Worm (Caenorhabditis elegans) whole organism, late embryonic: Measurements from ENCODE around the gene twk-7.

ENCODE experiments used
- C38D4.7 ChIP-seq: fragments of 200-800 bp; sonication (Bioruptor generic); optimal IDR thresholded peaks from 2 replicates; lab custom pipeline; 2018; ENCODE audit warnings: mild to moderate bottlenecking, missing genetic modification characterization, moderate library complexity, missing compliant biosample characterization
- K02D7.2 ChIP-seq: sonication (generic microtip); optimal IDR thresholded peaks from 2 replicates; lab custom pipeline; 2017; ENCODE audit warnings: mild to moderate bottlenecking, missing genetic modification characterization, missing compliant biosample characterization
- K09A11.1 ChIP-seq: sonication (generic microtip); optimal IDR thresholded peaks from 2 replicates; lab custom pipeline; 2017; ENCODE audit warnings: antibody characterized with exemption, mild to moderate bottlenecking, missing genetic modification characterization, missing compliant biosample characterization; ENCODE audit not compliant: insufficient read depth
- T23F11.4 ChIP-seq: fragments of 200-800 bp; sonication (Bioruptor generic); optimal IDR thresholded peaks from 2 replicates; lab custom pipeline; 2018; ENCODE audit warnings: mild to moderate bottlenecking, missing genetic modification characterization, missing compliant biosample characterization
- Y22D7AL.16 ChIP-seq: sonication (generic microtip); optimal IDR thresholded peaks from 2 replicates; lab custom pipeline; 2016; ENCODE audit warnings: missing genetic modification characterization, missing compliant biosample characterization
- ceh-14 ChIP-seq: sonication (generic microtip); optimal IDR thresholded peaks from 2 replicates; lab custom pipeline; 2016; ENCODE audit warnings: missing genotype, missing genetic modification characterization, missing compliant biosample characterization
- ceh-18 ChIP-seq: sonication (generic microtip); optimal IDR thresholded peaks from 2 replicates; lab custom pipeline; 2016; ENCODE audit warnings: missing genetic modification characterization, missing compliant biosample characterization
- ceh-19 ChIP-seq: fragments of 200-800 bp; sonication (Bioruptor generic); optimal IDR thresholded peaks from 2 replicates; lab custom pipeline; 2018; ENCODE audit warnings: mild to moderate bottlenecking, missing genetic modification characterization, missing compliant biosample characterization
- ceh-2 ChIP-seq: sonication (generic microtip); optimal IDR thresholded peaks from 2 replicates; lab custom pipeline; 2016; ENCODE audit warnings: missing genotype, missing genetic modification characterization, missing compliant biosample characterization
- ceh-22 ChIP-seq: sonication (generic microtip); optimal IDR thresholded peaks from 2 replicates; lab custom pipeline; 2017; ENCODE audit warnings: missing biosample characterization, missing genetic modification characterization
- ceh-31 ChIP-seq: sonication (generic microtip); optimal IDR thresholded peaks from 2 replicates; lab custom pipeline; 2016; ENCODE audit warnings: missing genetic modification characterization, missing compliant biosample characterization
- ceh-34 ChIP-seq: sonication (generic microtip); optimal IDR thresholded peaks from 2 replicates; lab custom pipeline; 2016; ENCODE audit warnings: mild to moderate bottlenecking, missing genetic modification characterization, missing compliant biosample characterization
- ceh-6 ChIP-seq: fragments of 200-800 bp; sonication (Bioruptor generic); optimal IDR thresholded peaks from 2 replicates; lab custom pipeline; 2018; ENCODE audit warnings: mild to moderate bottlenecking, missing genetic modification characterization, missing compliant biosample characterization
- ceh-9 ChIP-seq: sonication (generic microtip); optimal IDR thresholded peaks from 2 replicates; lab custom pipeline; 2016; ENCODE audit warnings: mild to moderate bottlenecking, missing genetic modification characterization, inconsistent platforms, missing compliant biosample characterization
- che-1 ChIP-seq: sonication (generic microtip); optimal IDR thresholded peaks from 2 replicates; lab custom pipeline; 2016; ENCODE audit warnings: mild to moderate bottlenecking, missing genetic modification characterization, missing compliant biosample characterization
- dmd-4 ChIP-seq: sonication (generic microtip); optimal IDR thresholded peaks from 2 replicates; lab custom pipeline; 2016; ENCODE audit warnings: borderline replicate concordance, missing genetic modification characterization, missing compliant biosample characterization
- dve-1 ChIP-seq: sonication (generic microtip); optimal IDR thresholded peaks from 2 replicates; lab custom pipeline; 2017; ENCODE audit warnings: antibody characterized with exemption, mild to moderate bottlenecking, missing genetic modification characterization, missing compliant biosample characterization
- elt-2 ChIP-seq: sonication (generic microtip); optimal IDR thresholded peaks from 2 replicates; lab custom pipeline; 2016; ENCODE audit warnings: missing genetic modification reagents, missing genetic modification characterization, missing compliant biosample characterization
- elt-4 ChIP-seq: sonication (generic microtip); optimal IDR thresholded peaks from 2 replicates; lab custom pipeline; 2016; ENCODE audit warnings: missing genetic modification characterization, missing compliant biosample characterization
- ets-4 ChIP-seq: sonication (generic microtip); optimal IDR thresholded peaks from 2 replicates; lab custom pipeline; 2016; ENCODE audit warnings: missing genetic modification characterization, missing compliant biosample characterization
- fax-1 ChIP-seq: sonication (generic microtip); optimal IDR thresholded peaks from 2 replicates; lab custom pipeline; 2016; ENCODE audit warnings: missing genotype, missing genetic modification characterization, missing compliant biosample characterization
- fkh-10 ChIP-seq: fragments of 150-350 bp; optimal IDR thresholded peaks from 2 replicates; lab custom pipeline; 2014; ENCODE audit warnings: missing biosample characterization, missing genetic modification reagents, missing genetic modification characterization
- fkh-6 ChIP-seq: sonication (generic microtip); optimal IDR thresholded peaks from 2 replicates; lab custom pipeline; 2016; ENCODE audit warnings: missing genetic modification characterization, missing compliant biosample characterization
- gmeb-2 ChIP-seq: sonication (generic microtip); optimal IDR thresholded peaks from 2 replicates; lab custom pipeline; 2016; ENCODE audit warnings: missing genetic modification characterization, inconsistent platforms, missing compliant biosample characterization
- hlh-13 ChIP-seq: fragments of 200-800 bp; sonication (Bioruptor generic); optimal IDR thresholded peaks from 2 replicates; lab custom pipeline; 2018; ENCODE audit warnings: mild to moderate bottlenecking, missing genetic modification characterization, missing compliant biosample characterization
- hlh-15 ChIP-seq: sonication (generic microtip); optimal IDR thresholded peaks from 2 replicates; lab custom pipeline; 2016; ENCODE audit warnings: missing genetic modification characterization, missing compliant biosample characterization
- hlh-30 ChIP-seq: sonication (generic microtip); optimal IDR thresholded peaks from 2 replicates; lab custom pipeline; 2017; ENCODE audit warnings: antibody characterized with exemption, missing genetic modification characterization, missing compliant biosample characterization; ENCODE audit not compliant: insufficient read depth
- lin-11 ChIP-seq: fragments of 200-800 bp; sonication (Bioruptor generic); optimal IDR thresholded peaks from 2 replicates; lab custom pipeline; 2018; ENCODE audit warnings: mild to moderate bottlenecking, missing genetic modification characterization, missing compliant biosample characterization
- madf-2 ChIP-seq: sonication (generic microtip); optimal IDR thresholded peaks from 2 replicates; lab custom pipeline; 2017; ENCODE audit warnings: missing genetic modification characterization, missing compliant biosample characterization
- mec-3 ChIP-seq: sonication (generic microtip); optimal IDR thresholded peaks from 2 replicates; lab custom pipeline; 2016; ENCODE audit warnings: borderline replicate concordance, missing genetic modification characterization, missing compliant biosample characterization
- nfya-1 ChIP-seq: sonication (generic microtip); optimal IDR thresholded peaks from 2 replicates; lab custom pipeline; 2017; ENCODE audit warnings: missing genetic modification characterization, mild to moderate bottlenecking, missing compliant biosample characterization, antibody characterized with exemption, moderate library complexity
- nhr-232 ChIP-seq: sonication (generic microtip); optimal IDR thresholded peaks from 2 replicates; lab custom pipeline; 2016; ENCODE audit warnings: missing genetic modification characterization, missing compliant biosample characterization
- npax-4 ChIP-seq: sonication (generic microtip); optimal IDR thresholded peaks from 2 replicates; lab custom pipeline; 2016; ENCODE audit warnings: missing genetic modification characterization, missing compliant biosample characterization
- pat-9 ChIP-seq: fragments of 200-800 bp; sonication (Bioruptor generic); optimal IDR thresholded peaks from 2 replicates; lab custom pipeline; 2018; ENCODE audit warnings: mild to moderate bottlenecking, missing genetic modification characterization, moderate library complexity, missing compliant biosample characterization
- pha-2 ChIP-seq: sonication (generic microtip); optimal IDR thresholded peaks from 2 replicates; lab custom pipeline; 2017; ENCODE audit warnings: mild to moderate bottlenecking, missing genetic modification characterization, missing compliant biosample characterization
- pqm-1 ChIP-seq: sonication (generic microtip); optimal IDR thresholded peaks from 2 replicates; lab custom pipeline; 2016; ENCODE audit warnings: missing genetic modification characterization, missing compliant biosample characterization
- ref-2 ChIP-seq: sonication (generic microtip); optimal IDR thresholded peaks from 2 replicates; lab custom pipeline; 2016; ENCODE audit warnings: missing genetic modification characterization, missing compliant biosample characterization
- rnt-1 ChIP-seq: sonication (generic microtip); optimal IDR thresholded peaks from 2 replicates; lab custom pipeline; 2016; ENCODE audit warnings: missing genetic modification characterization, missing compliant biosample characterization
- sdc-2 ChIP-seq: sonication (generic microtip); optimal IDR thresholded peaks from 2 replicates; lab custom pipeline; 2016; ENCODE audit warnings: missing genotype, missing genetic modification characterization, missing compliant biosample characterization
- sox-2 ChIP-seq: fragments of 200-800 bp; sonication (Bioruptor generic); IDR thresholded peaks from 2 replicates; pipeline ENCODE4 v1.3.6; 2022; ENCODE audit warnings: missing genetic modification reagents, missing genetic modification characterization, missing compliant biosample characterization
- sox-4 ChIP-seq: sonication (generic microtip); optimal IDR thresholded peaks from 2 replicates; lab custom pipeline; 2017; ENCODE audit warnings: mild to moderate bottlenecking, missing genetic modification characterization, inconsistent platforms, missing compliant biosample characterization
- syd-9 ChIP-seq: sonication (generic microtip); optimal IDR thresholded peaks from 2 replicates; lab custom pipeline; 2016; ENCODE audit warnings: mild to moderate bottlenecking, missing genetic modification characterization, moderate library complexity, missing compliant biosample characterization
- tbx-2 ChIP-seq: sonication (generic microtip); optimal IDR thresholded peaks from 2 replicates; lab custom pipeline; 2016; ENCODE audit warnings: missing genetic modification characterization, missing compliant biosample characterization
- tbx-7 ChIP-seq: sonication (generic microtip); optimal IDR thresholded peaks from 2 replicates; lab custom pipeline; 2016; ENCODE audit warnings: missing genotype, missing genetic modification characterization, missing compliant biosample characterization
- ttx-3 ChIP-seq: sonication (generic microtip); optimal IDR thresholded peaks from 2 replicates; lab custom pipeline; 2016; ENCODE audit warnings: missing genetic modification reagents, missing genetic modification characterization, missing compliant biosample characterization
- unc-3 ChIP-seq, 2 experiments: fragments of 200-800 bp in 1 of 2; sonication (Bioruptor generic) in 1 of 2; sonication (generic microtip) in 1 of 2; conservative IDR thresholded peaks in 1 of 2; optimal IDR thresholded peaks in 1 of 2; 2 replicates each; pipeline versions ENCODE4 v1.3.6 to Lab custom; 2016 to 2022; ENCODE audit warnings: missing compliant biosample characterization in 2 of 2, missing genetic modification characterization in 2 of 2, missing genetic modification reagents in 1 of 2
- unc-42 ChIP-seq: sonication (generic microtip); optimal IDR thresholded peaks from 2 replicates; lab custom pipeline; 2016; ENCODE audit warnings: missing genotype, missing genetic modification characterization, missing compliant biosample characterization
- zip-5 ChIP-seq: sonication (generic microtip); optimal IDR thresholded peaks from 2 replicates; lab custom pipeline; 2016; ENCODE audit warnings: missing genetic modification characterization, missing compliant biosample characterization

Gene twk-7

DNA sequence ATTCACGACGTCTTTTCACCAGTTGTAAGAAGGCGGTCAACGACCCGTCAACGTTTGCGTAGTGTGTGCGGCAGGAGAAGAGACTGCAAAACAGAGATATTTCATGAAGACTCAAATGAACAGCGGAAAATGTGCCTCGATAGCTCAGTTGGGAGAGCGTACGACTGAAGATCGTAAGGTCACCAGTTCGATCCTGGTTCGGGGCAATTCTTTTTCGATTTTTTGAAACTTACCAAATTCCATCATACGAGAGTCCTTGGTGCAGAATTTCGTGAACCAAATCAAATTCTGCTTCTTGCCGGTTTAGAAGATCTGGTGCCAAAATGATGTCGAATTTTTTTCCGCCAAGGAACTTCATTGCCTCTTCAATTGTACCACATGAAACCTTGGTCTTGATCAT lies 9.4 kb upstream of the twk-7 start:
- TF ChIP-seq pha-2 (no peak), che-1 (peak; percentile 45), tbx-2 (tag; lab: Kevin White, UChicago) (no peak), mec-3 (tag; lab: Kevin White, UChicago) (no peak), gmeb-2 (peak; percentile 53), syd-9 (tag; lab: Kevin White, UChicago) (peak; percentile 49), nfya-1 (tag; lab: Kevin White, UChicago) (peak; percentile 19), ets-4 (tag; lab: Kevin White, UChicago) (no peak), dve-1 (tag; lab: Kevin White, UChicago) (peak; percentile 23), ceh-34 (no peak), sox-4 (tag; lab: Kevin White, UChicago) (peak; percentile 21), fax-1 (tag; lab: Kevin White, UChicago) (peak; percentile 18), C38D4.7 (peak; percentile 40), ref-2 (no peak), Y22D7AL.16 (peak; percentile 45), ttx-3 (no peak), K02D7.2 (tag; lab: Kevin White, UChicago) (no peak), ceh-6 (GFP tag; lab: Kevin White, UChicago) (peak; percentile 54), fkh-6 (tag; lab: Kevin White, UChicago) (peak; percentile 12), rnt-1 (no peak), elt-2 (tag; lab: Kevin White, UChicago) (peak; percentile 25), hlh-15 (tag; lab: Kevin White, UChicago) (no peak), nhr-232 (tag; lab: Kevin White, UChicago) (peak; percentile 37), ceh-22 (tag; lab: Kevin White, UChicago) (no peak), fkh-10 (GFP tag; lab: Kevin White, UChicago) (no peak), elt-4 (tag; lab: Kevin White, UChicago) (no peak), hlh-13 (GFP tag; lab: Kevin White, UChicago) (peak; percentile 26), ceh-31 (tag; lab: Kevin White, UChicago) (no peak), pat-9 (tag; lab: Kevin White, UChicago) (peak; percentile 8), dmd-4 (tag; lab: Kevin White, UChicago) (peak; percentile 14), madf-2 (tag; lab: Kevin White, UChicago) (no peak), lin-11 (peak; percentile 12), pqm-1 (tag; lab: Kevin White, UChicago) (no peak), hlh-30 (tag; lab: Kevin White, UChicago) (no peak), ceh-18 (tag; lab: Kevin White, UChicago) (peak; percentile 47), sox-2 (GFP tag; lab: Robert Waterston, UW) (no peak; the same call in 1 of the 2 replicates), npax-4 (no peak), unc-3 (GFP tag; conservative IDR thresholded peaks at IDR 0.05; lab: Robert Waterston, UW) (peak; percentile 46; the same call in 1 of the 2 replicates), unc-3 (tag; optimal IDR thresholded peaks at IDR 0.05; lab: Kevin White, UChicago) (no peak), ceh-2 (tag; lab: Kevin White, UChicago) (no peak), ceh-9 (tag; lab: Kevin White, UChicago) (no peak), unc-42 (tag; lab: Kevin White, UChicago) (no peak), sdc-2 (tag; lab: Kevin White, UChicago) (peak; percentile 8), tbx-7 (no peak), zip-5 (tag; lab: Kevin White, UChicago) (no peak), T23F11.4 (GFP tag; lab: Kevin White, UChicago) (no peak), ceh-19 (GFP tag; lab: Kevin White, UChicago) (no peak), K09A11.1 (tag; lab: Kevin White, UChicago) (no peak), ceh-14 (tag; lab: Kevin White, UChicago) (peak; percentile 5)
